Worm (Caenorhabditis elegans) whole organism, L3 larva: ENCODE measurements around the gene catp-5.

ENCODE experiments used
- R02D3.7 ChIP-seq: fragments of 150-350 bp; optimal IDR thresholded peaks from 2 replicates; lab custom pipeline; 2014; ENCODE audit warnings: missing biosample characterization, missing genetic modification characterization
- ama-1 ChIP-seq: fragments of 150-350 bp; optimal IDR thresholded peaks from 2 replicates; lab custom pipeline; 2018
- ceh-16 ChIP-seq: sonication (generic microtip); optimal IDR thresholded peaks from 2 replicates; lab custom pipeline; 2017; ENCODE audit warnings: missing biosample characterization, missing genetic modification characterization
- ceh-28 ChIP-seq: fragments of 150-350 bp; optimal IDR thresholded peaks from 2 replicates; lab custom pipeline; 2014; ENCODE audit warnings: missing biosample characterization, missing genetic modification reagents, missing genetic modification characterization
- ceh-9 ChIP-seq: sonication (generic microtip); optimal IDR thresholded peaks from 2 replicates; lab custom pipeline; 2018; ENCODE audit warnings: missing biosample characterization, missing genetic modification characterization
- daf-12 ChIP-seq: fragments of 150-350 bp; optimal IDR thresholded peaks from 2 replicates; lab custom pipeline; 2014; ENCODE audit warnings: missing biosample characterization, missing genetic modification reagents, missing genetic modification characterization
- egl-27 ChIP-seq: sonication (generic microtip); optimal IDR thresholded peaks from 4 replicates; lab custom pipeline; 2017; ENCODE audit warnings: missing biosample characterization, missing genetic modification reagents, missing genetic modification characterization
- egl-5 ChIP-seq: fragments of 150-350 bp; optimal IDR thresholded peaks from 2 replicates; lab custom pipeline; 2017; ENCODE audit warnings: missing biosample characterization, missing genetic modification reagents, missing genetic modification characterization, inconsistent platforms
- elt-1 ChIP-seq: fragments of 150-350 bp; optimal IDR thresholded peaks from 2 replicates; lab custom pipeline; 2014; ENCODE audit warnings: missing biosample characterization, missing genetic modification characterization
- elt-2 ChIP-seq: sonication (generic microtip); optimal IDR thresholded peaks from 2 replicates; lab custom pipeline; 2016; ENCODE audit warnings: missing genetic modification reagents, mild to moderate bottlenecking, missing genetic modification characterization, missing compliant biosample characterization
- elt-3 ChIP-seq, 3 experiments: fragments of 150-350 bp in 1 of 3; sonication (generic microtip) in 2 of 3; optimal IDR thresholded peaks; 2 replicates in 2 of 3; 4 replicates in 1 of 3; lab custom pipeline; 2014 to 2017; ENCODE audit warnings: missing biosample characterization in 3 of 3, missing genetic modification characterization in 3 of 3
- eor-1 ChIP-seq, 2 experiments: fragments of 150-350 bp; optimal IDR thresholded peaks; 2 replicates each; lab custom pipeline; 2014 to 2018; ENCODE audit warnings: missing biosample characterization in 2 of 2, missing genetic modification characterization in 2 of 2
- fkh-10 ChIP-seq: sonication (generic microtip); optimal IDR thresholded peaks from 2 replicates; lab custom pipeline; 2017; ENCODE audit warnings: missing biosample characterization, missing genetic modification reagents, missing genetic modification characterization
- jun-1 ChIP-seq: fragments of 150-350 bp; optimal IDR thresholded peaks from 2 replicates; lab custom pipeline; 2014; ENCODE audit warnings: missing biosample characterization, missing genetic modification reagents, missing genetic modification characterization
- lin-39 ChIP-seq: fragments of 150-350 bp; optimal IDR thresholded peaks from 2 replicates; lab custom pipeline; 2018; ENCODE audit warnings: missing biosample characterization, missing genetic modification reagents, missing genetic modification characterization
- lsy-12 ChIP-seq: sonication (generic microtip); optimal IDR thresholded peaks from 2 replicates; lab custom pipeline; 2016; ENCODE audit warnings: mild to moderate bottlenecking, missing genetic modification characterization, missing compliant biosample characterization
- mdl-1 ChIP-seq: fragments of 150-350 bp; optimal IDR thresholded peaks from 2 replicates; lab custom pipeline; 2014; ENCODE audit warnings: missing biosample characterization, missing genetic modification characterization
- mml-1 ChIP-seq: fragments of 150-350 bp; sonication (generic microtip); optimal IDR thresholded peaks from 3 replicates; lab custom pipeline; 2014; ENCODE audit warnings: missing biosample characterization, missing genetic modification characterization
- nfya-1 ChIP-seq: sonication (generic microtip); optimal IDR thresholded peaks from 2 replicates; lab custom pipeline; 2017; ENCODE audit warnings: missing genetic modification characterization, mild to moderate bottlenecking, missing compliant biosample characterization, antibody characterized with exemption, moderate library complexity; ENCODE audit not compliant: insufficient read depth
- nhr-11 ChIP-seq: fragments of 150-350 bp; optimal IDR thresholded peaks from 2 replicates; lab custom pipeline; 2014; ENCODE audit warnings: missing biosample characterization, missing genetic modification characterization
- nhr-12 ChIP-seq: fragments of 150-350 bp; optimal IDR thresholded peaks from 2 replicates; lab custom pipeline; 2014; ENCODE audit warnings: missing biosample characterization, missing genetic modification characterization
- nhr-23 ChIP-seq: fragments of 150-350 bp; optimal IDR thresholded peaks from 2 replicates; lab custom pipeline; 2014; ENCODE audit warnings: missing biosample characterization, missing genetic modification reagents, missing genetic modification characterization
- nhr-25 ChIP-seq: sonication (generic microtip); optimal IDR thresholded peaks from 2 replicates; lab custom pipeline; 2017; ENCODE audit warnings: missing biosample characterization, missing genetic modification characterization
- nhr-43 ChIP-seq: sonication (generic microtip); optimal IDR thresholded peaks from 2 replicates; lab custom pipeline; 2016; ENCODE audit warnings: mild to moderate bottlenecking, missing genetic modification characterization, missing compliant biosample characterization; ENCODE audit not compliant: poor library complexity, severe bottlenecking
- nhr-67 ChIP-seq: fragments of 150-350 bp; optimal IDR thresholded peaks from 2 replicates; lab custom pipeline; 2014; ENCODE audit warnings: missing biosample characterization, missing genetic modification characterization
- nhr-76 ChIP-seq: fragments of 150-350 bp; sonication (generic microtip); optimal IDR thresholded peaks from 5 replicates; lab custom pipeline; 2014; ENCODE audit warnings: missing biosample characterization, missing genetic modification characterization
- pqm-1 ChIP-seq: fragments of 150-350 bp; optimal IDR thresholded peaks from 2 replicates; lab custom pipeline; 2017; ENCODE audit warnings: missing biosample characterization, missing genetic modification characterization, inconsistent platforms
- sea-2 ChIP-seq: fragments of 150-350 bp; sonication (generic microtip); optimal IDR thresholded peaks from 4 replicates; lab custom pipeline; 2014; ENCODE audit warnings: missing biosample characterization, missing genetic modification reagents, missing genetic modification characterization
- skn-1 ChIP-seq: fragments of 150-350 bp; optimal IDR thresholded peaks from 2 replicates; lab custom pipeline; 2014; ENCODE audit warnings: missing biosample characterization, missing genetic modification characterization
- snpc-4 ChIP-seq: fragments of 150-350 bp; optimal IDR thresholded peaks from 2 replicates; lab custom pipeline; 2014; ENCODE audit warnings: missing biosample characterization, missing genetic modification characterization
- unc-39 ChIP-seq: sonication (generic microtip); optimal IDR thresholded peaks from 4 replicates; lab custom pipeline; 2017; ENCODE audit warnings: missing biosample characterization, missing genetic modification characterization
- ztf-11 ChIP-seq: fragments of 150-350 bp; optimal IDR thresholded peaks from 2 replicates; lab custom pipeline; 2014; ENCODE audit warnings: missing biosample characterization, missing genetic modification characterization

The catp-5 gene

DNA sequence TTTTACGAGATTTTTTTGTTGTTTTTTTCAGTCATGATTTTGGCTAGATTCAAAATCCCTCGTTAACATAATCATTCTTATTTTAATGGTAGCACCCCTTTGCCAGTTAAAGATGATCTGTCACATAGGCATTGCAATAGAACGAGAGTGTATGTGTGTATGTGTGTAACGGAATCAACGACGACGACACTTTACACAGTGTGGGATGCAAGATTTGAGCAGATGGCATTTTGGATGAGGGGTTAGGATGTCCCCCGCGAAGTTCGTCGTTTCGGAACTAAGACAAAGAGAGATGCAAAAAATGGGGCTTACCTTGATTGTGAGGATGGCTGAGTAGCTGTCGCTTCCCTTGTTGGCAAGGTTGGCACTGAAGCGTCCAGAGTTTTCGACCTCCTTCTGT, 46.6 kb downstream of the catp-5 start:
- TF ChIP-seq nhr-11 (tag; lab: Kevin White, UChicago) (no peak), ceh-16 (tag; lab: Kevin White, UChicago) (no peak), mml-1 (tag; lab: Kevin White, UChicago) (no peak), nhr-12 (no peak), ceh-9 (tag; lab: Kevin White, UChicago) (no peak), nhr-76 (no peak), snpc-4 (tag; lab: Kevin White, UChicago) (no peak), egl-5 (tag; lab: Kevin White, UChicago) (no peak), sea-2 (no peak), pqm-1 (tag; lab: Kevin White, UChicago) (no peak), nhr-23 (tag; lab: Kevin White, UChicago) (no peak), R02D3.7 (tag; lab: Kevin White, UChicago) (no peak), ztf-11 (no peak), nfya-1 (tag; lab: Kevin White, UChicago) (no peak), skn-1 (tag; lab: Kevin White, UChicago) (no peak), mdl-1 (tag; lab: Kevin White, UChicago) (no peak), daf-12 (tag; lab: Kevin White, UChicago) (no peak), ama-1 (no peak), lsy-12 (tag; lab: Kevin White, UChicago) (no peak)

DNA sequence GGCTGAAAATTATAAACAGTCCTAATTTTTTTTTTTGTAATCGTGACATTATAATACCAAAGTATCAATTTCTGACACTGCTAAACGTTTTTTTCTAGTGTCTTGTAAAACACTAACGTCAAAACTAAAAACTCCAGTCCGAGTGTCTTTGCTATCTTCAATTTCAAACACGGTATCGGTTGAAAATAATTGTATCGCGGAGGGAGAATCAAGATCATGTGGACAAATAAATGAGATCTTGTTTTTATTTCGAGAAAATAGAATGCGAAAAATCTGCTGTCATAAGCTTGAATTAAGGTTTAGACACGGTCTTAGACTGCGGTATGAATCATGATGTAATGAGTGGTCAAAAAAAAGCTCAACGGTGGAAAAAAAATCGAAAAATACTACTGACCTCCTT, 50.0 kb downstream of the catp-5 start:
- TF ChIP-seq nhr-43: peak; percentile 29
- no peak for TF ChIP-seq ceh-16 (tag; lab: Kevin White, UChicago)
- no peak for TF ChIP-seq elt-2 (tag; lab: Kevin White, UChicago)
- TF ChIP-seq elt-1 (tag; lab: Kevin White, UChicago): no peak
- TF ChIP-seq fkh-10 (GFP tag; lab: Kevin White, UChicago): no peak
- peak; percentile 81 for TF ChIP-seq ceh-28 (tag; lab: Kevin White, UChicago)
- TF ChIP-seq sea-2: no peak
- peak; percentile 40 for TF ChIP-seq nhr-25 (tag; lab: Kevin White, UChicago)
- TF ChIP-seq nhr-11 (tag; lab: Kevin White, UChicago): no peak
- TF ChIP-seq mdl-1 (tag; lab: Kevin White, UChicago): no peak

DNA sequence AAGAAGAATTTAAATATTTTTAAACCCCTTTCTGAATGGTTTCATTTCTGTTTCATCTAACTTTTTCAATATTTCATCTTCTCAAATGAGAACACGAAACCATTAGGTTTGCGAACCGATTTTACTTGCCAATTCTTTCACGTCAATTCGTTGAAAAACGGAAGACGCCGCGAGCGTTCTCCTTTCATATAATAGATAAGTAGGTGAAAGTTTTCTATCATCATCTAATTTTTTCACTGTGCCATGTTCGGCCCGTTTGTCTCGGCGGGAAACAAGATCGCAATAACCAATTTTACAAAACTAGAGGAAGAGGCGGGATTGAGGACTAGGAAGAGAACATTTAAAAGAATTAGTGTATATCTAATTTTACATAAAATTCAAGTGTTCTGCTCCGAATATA, 53.5 kb downstream of the catp-5 start, which contains the start of gene C18A11.4:
TSS of gene C18A11.4 (plus strand) at position 367 of the 400 bp plus-strand sequence.
- TF ChIP-seq mdl-1 (tag; lab: Kevin White, UChicago) (no peak), nhr-23 (tag; lab: Kevin White, UChicago) (peak; percentile 10)

DNA sequence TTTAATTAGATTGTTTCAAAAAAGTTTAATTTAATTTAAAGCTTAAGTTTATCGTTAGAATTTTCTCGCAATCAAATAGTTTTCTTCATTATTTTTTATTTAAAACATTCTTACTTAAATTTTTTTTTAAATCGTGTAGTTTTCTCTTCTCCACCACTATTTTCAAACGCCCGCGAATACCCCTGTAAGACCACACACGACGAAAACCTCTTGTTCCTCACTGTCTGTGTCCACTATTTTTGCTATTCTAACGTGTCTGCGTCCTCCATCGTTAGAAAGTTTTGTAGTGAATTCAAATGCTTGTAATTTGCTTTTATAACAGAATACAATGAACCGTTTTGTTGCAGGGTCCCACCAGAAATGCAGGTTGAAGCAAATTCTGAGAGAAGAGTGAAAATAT, 57.7 kb downstream of the catp-5 start, which contains the start of gene xol-1:
TSS of gene xol-1 (plus strand) at position 347 of the 400 bp plus-strand sequence.
- no peak for TF ChIP-seq ceh-9 (tag; lab: Kevin White, UChicago)
- TF ChIP-seq nhr-25 (tag; lab: Kevin White, UChicago): no peak
- TF ChIP-seq skn-1 (tag; lab: Kevin White, UChicago): no peak
- TF ChIP-seq daf-12 (tag; lab: Kevin White, UChicago): no peak
- TF ChIP-seq lsy-12 (tag; lab: Kevin White, UChicago): no peak
- TF ChIP-seq jun-1 (tag; lab: Kevin White, UChicago): no peak
- TF ChIP-seq nhr-76: no peak
- TF ChIP-seq nhr-11 (tag; lab: Kevin White, UChicago): no peak
- TF ChIP-seq eor-1 (tag; optimal IDR thresholded peaks at IDR 0.05; lab: Kevin White, UChicago): no peak
- TF ChIP-seq lin-39 (tag; lab: Kevin White, UChicago): no peak
- no peak for TF ChIP-seq elt-1 (tag; lab: Kevin White, UChicago)
- TF ChIP-seq nhr-67 (tag; lab: Kevin White, UChicago): no peak
- no peak for TF ChIP-seq pqm-1 (tag; lab: Kevin White, UChicago)
- TF ChIP-seq ama-1: no peak
- TF ChIP-seq unc-39 (tag; lab: Kevin White, UChicago): no peak
- TF ChIP-seq egl-27 (tag; lab: Kevin White, UChicago): no peak
- TF ChIP-seq elt-3 (tag; optimal IDR thresholded peaks at IDR 0.05; lab: Kevin White, UChicago): no peak
- no peak for TF ChIP-seq nfya-1 (tag; lab: Kevin White, UChicago)
- TF ChIP-seq, all 47 proteins: peak for 0
